Fruit fly (Drosophila melanogaster): Measurements from ENCODE around the gene gzl.

gzl gene

dm6 chr3R:6423984-6424602, 41.4 kb downstream of the gzl start (continued):
- TF ChIP-seq amos (GFP tag; IDR thresholded peaks at IDR 0.05; ENCODE audit: partially characterized antibody) (no peak), CG14965 (GFP tag; optimal IDR thresholded peaks at IDR 0.05; ENCODE audit: borderline replicate concordance) (peak; percentile 66), Hmx (GFP tag; optimal IDR thresholded peaks at IDR 0.05) (no peak), CG2712 (tag; optimal IDR thresholded peaks at IDR 0.05) (peak; percentile 93), CG11696 (GFP tag; IDR thresholded peaks at IDR 0.05) (peak; percentile 76), Optix (GFP tag; IDR thresholded peaks at IDR 0.05) (peak; percentile 86), crp (GFP tag; optimal IDR thresholded peaks at IDR 0.05) (peak in 1 of 2 experiments; percentile 49), CG1792 (GFP tag; optimal IDR thresholded peaks at IDR 0.05) (peak; percentile 86), trh (GFP tag; optimal IDR thresholded peaks at IDR 0.05) (peak; percentile 70), dmrt11E (tag; optimal IDR thresholded peaks at IDR 0.05) (peak; percentile 91), cad (GFP tag; optimal IDR thresholded peaks at IDR 0.05) (no peak), ind (GFP tag; optimal IDR thresholded peaks at IDR 0.05) (peak; percentile 94), tin (GFP tag; optimal IDR thresholded peaks at IDR 0.05) (peak; percentile 94), Jarid2 (GFP tag; optimal IDR thresholded peaks at IDR 0.05) (peak; percentile 63), CG11398 (GFP tag; optimal IDR thresholded peaks at IDR 0.05) (peak; percentile 89), Neu2 (GFP tag; optimal IDR thresholded peaks at IDR 0.05; ENCODE audit: borderline replicate concordance) (peak; percentile 80), Sox100B (GFP tag; optimal IDR thresholded peaks at IDR 0.05) (peak; percentile 79), pita (GFP tag; optimal IDR thresholded peaks at IDR 0.05) (no peak), br (optimal IDR thresholded peaks at IDR 0.05) (no peak), lilli (GFP tag; optimal IDR thresholded peaks at IDR 0.05) (peak; percentile 97), HmgZ (tag; optimal IDR thresholded peaks at IDR 0.05) (peak; percentile 95), CG16813 (GFP tag; IDR thresholded peaks at IDR 0.05; ENCODE audit: partially characterized antibody) (no peak), pfk (GFP tag; optimal IDR thresholded peaks at IDR 0.05) (peak; percentile 32), grn (GFP tag; optimal IDR thresholded peaks at IDR 0.05) (peak; percentile 9), CG15011 (GFP tag; optimal IDR thresholded peaks at IDR 0.05) (peak; percentile 76), MBD-R2 (GFP tag; IDR thresholded peaks at IDR 0.05) (peak; percentile 80; the same call in 1 of the 2 replicates), CG2875 (GFP tag; optimal IDR thresholded peaks at IDR 0.05) (peak; percentile 89), Fer2 (tag; optimal IDR thresholded peaks at IDR 0.05) (peak; percentile 70), ato (GFP tag; IDR thresholded peaks at IDR 0.05; ENCODE audit: partially characterized antibody) (no peak), CG4282 (GFP tag; optimal IDR thresholded peaks at IDR 0.05) (peak; percentile 81), CG30431 (GFP tag; optimal IDR thresholded peaks at IDR 0.05) (peak; percentile 92), Bdp1 (GFP tag; optimal IDR thresholded peaks at IDR 0.05) (peak; percentile 84), Oaz (GFP tag; IDR thresholded peaks at IDR 0.05) (peak; percentile 73), Doc2 (GFP tag; IDR thresholded peaks at IDR 0.05) (0 out of 2 replicates have a peak, but pooled peaks have one; percentile 9), onecut (GFP tag; IDR thresholded peaks at IDR 0.05) (peak; percentile 83), hkb (optimal IDR thresholded peaks at IDR 0.05) (no peak), hkb (GFP tag; IDR thresholded peaks at IDR 0.05) (peak; percentile 94), CG7357 (GFP tag; IDR thresholded peaks at IDR 0.05) (peak; percentile 82), HmgD (GFP tag; optimal IDR thresholded peaks at IDR 0.05) (peak; percentile 95), CG16863 (GFP tag; optimal IDR thresholded peaks at IDR 0.05) (peak; percentile 91), shn (GFP tag; optimal IDR thresholded peaks at IDR 0.05) (peak; percentile 85), CG11695 (GFP tag; IDR thresholded peaks at IDR 0.05) (peak; percentile 91), CG6272 (GFP tag; IDR thresholded peaks at IDR 0.05) (peak; percentile 81), gro (GFP tag; optimal IDR thresholded peaks at IDR 0.05) (peak; percentile 96), p53 (GFP tag; optimal IDR thresholded peaks at IDR 0.05) (peak; percentile 79), HLH54F (GFP tag; optimal IDR thresholded peaks at IDR 0.05) (peak; percentile 91), CG11093 (GFP tag; IDR thresholded peaks at IDR 0.05) (peak; percentile 82), CG18619 (GFP tag; optimal IDR thresholded peaks at IDR 0.05) (peak; percentile 87), Gsc (GFP tag; IDR thresholded peaks at IDR 0.05) (no peak), Blimp-1 (GFP tag; optimal IDR thresholded peaks at IDR 0.05) (peak; percentile 86), H15 (GFP tag; IDR thresholded peaks at IDR 0.05) (peak; percentile 87)
